Fruit fly (Drosophila melanogaster): Measurements from ENCODE around the gene santa-maria.

Gene santa-maria

DNA sequence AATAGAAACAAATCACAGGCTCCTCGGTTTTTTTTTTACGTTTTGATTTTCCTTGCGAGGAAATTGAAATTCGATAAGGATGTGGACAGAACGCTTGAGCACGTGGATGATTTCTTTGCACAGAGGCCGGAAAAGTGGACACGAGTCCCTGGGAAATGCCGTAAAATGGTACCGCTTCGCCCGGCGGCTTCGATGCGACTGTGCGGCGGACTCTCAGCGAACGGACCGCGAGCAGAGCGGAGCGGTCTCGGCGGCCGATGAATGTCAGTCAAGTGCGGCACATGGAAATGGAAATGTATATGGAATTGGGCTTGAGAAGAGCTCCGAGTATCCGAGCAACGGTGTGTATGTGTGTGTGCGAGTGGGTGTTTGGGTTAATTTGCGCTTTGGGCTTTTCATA, at the start of gene santa-maria:
TSS of gene santa-maria (minus strand) at position 279 of the 400 bp plus-strand sequence.
- no peak for TF ChIP-seq insv (optimal IDR thresholded peaks at IDR 0.05)

DNA sequence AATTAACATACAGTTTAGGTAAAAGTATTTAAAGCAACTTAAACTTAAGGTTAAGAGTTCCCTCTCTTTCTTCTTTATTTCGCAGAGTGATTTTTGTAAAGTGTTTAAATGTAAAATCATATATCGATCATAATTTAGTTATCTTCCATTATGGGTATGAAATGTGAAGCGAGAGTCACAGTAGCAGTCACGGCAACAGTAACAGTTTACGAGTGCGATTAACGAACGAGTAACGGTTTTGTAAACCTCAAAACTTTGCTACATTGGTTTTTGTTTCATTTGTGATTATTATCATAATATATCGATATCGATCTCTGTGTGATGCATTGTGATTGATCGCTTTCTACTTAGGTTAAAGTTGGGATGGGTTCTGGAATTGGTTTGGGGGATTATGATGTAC, 47.2 kb upstream of the santa-maria start:
- TF ChIP-seq psq (optimal IDR thresholded peaks at IDR 0.05) = no peak
- TF ChIP-seq Myc (optimal IDR thresholded peaks at IDR 0.05) = no peak
- TF ChIP-seq Sin3A (optimal IDR thresholded peaks at IDR 0.05) = no peak
- no peak for TF ChIP-seq ttk (optimal IDR thresholded peaks at IDR 0.05)
- TF ChIP-seq h (optimal IDR thresholded peaks at IDR 0.05) = no peak

DNA sequence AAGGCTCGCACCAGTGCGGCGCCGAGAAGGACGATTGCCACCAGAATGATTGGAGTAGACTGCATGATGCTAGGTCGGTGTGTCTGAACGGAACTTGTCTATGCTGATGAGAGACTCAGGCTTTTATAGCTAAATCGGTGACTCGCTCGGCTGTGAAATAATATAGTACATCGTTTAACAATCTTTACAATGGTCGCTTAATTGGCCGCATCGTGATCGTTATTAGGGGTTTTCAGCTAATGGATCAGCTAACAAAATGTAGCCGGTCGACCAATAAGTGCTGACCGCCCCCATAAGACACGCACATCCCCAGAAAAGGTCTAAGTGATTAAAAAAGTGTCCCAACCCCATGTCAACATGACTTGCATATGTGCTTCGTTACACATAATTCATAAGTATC, 46.2 kb upstream of the santa-maria start, which contains the start of gene Obp28a:
TSS of gene Obp28a (minus strand) at position 101 of the 400 bp plus-strand sequence.
- TF ChIP-seq Sin3A (optimal IDR thresholded peaks at IDR 0.05) = no peak
- no peak for TF ChIP-seq Myc (optimal IDR thresholded peaks at IDR 0.05)
- TF ChIP-seq insv (optimal IDR thresholded peaks at IDR 0.05) = no peak
- no peak for TF ChIP-seq h (optimal IDR thresholded peaks at IDR 0.05)

DNA sequence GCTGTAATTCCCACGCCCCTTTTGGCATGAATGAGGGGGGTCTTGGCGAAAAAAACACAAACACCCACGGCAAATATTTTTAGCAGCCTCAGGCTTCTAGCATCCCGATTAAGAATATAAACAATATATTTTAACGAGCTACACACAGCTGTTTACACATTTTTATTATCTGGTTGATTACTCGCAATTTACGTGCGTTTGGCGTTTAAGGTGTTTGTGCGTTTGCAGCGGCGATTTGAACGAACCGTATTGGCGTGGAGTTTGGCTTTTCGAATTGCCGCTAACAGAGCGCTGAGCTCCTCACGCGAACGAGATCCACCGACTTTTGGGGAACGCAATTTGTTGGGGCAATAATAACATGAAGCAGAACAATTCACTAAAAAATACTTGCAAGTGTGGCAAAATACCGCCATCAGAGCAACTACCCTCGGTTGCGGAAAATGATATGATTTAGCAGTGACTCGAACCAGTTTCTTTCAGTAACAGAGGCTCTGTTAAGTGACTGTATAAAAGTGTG, 45.0 kb upstream of the santa-maria start, which contains the start of gene Ziz:
TSS of gene Ziz (minus strand) at position 321 of the 517 bp plus-strand sequence.
- TF ChIP-seq psq (optimal IDR thresholded peaks at IDR 0.05) = no peak
- no peak for TF ChIP-seq h (optimal IDR thresholded peaks at IDR 0.05)
- TF ChIP-seq ttk (optimal IDR thresholded peaks at IDR 0.05) = no peak
- TF ChIP-seq Sin3A (optimal IDR thresholded peaks at IDR 0.05) = no peak
- TF ChIP-seq Myc (optimal IDR thresholded peaks at IDR 0.05) = no peak
- no peak for TF ChIP-seq insv (optimal IDR thresholded peaks at IDR 0.05)

DNA sequence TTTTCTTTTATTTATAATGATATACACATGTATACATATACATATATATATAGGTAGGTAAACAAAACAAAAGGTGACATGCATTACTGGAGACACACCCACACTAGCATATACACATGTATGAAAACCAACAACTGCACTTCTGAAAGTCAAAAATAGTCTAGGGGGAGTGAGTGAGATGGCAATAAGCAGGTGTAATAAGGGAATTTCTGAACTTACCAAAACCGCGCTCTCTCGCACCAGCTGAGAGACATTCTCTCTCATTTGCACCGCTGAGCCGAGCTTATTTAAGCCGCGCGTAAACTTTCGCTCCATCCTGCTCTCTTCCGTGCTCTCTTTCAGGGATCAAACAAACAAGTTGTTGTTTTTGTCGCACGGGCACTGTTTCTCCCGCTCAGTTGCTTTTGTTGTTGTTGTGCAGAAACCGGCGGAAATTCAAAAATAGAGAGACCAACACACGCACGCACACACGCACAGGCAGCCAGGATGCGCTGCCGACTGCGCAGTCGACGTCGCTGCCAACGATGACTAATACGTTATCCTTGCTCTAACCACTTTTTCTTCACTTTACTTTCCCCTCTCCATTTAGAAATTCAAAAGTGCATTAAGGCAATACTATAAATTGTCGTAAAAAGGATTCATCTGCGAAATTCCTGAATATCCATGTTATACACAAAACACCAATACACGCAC, 44.4 kb upstream of the santa-maria start:
- no peak for TF ChIP-seq insv (optimal IDR thresholded peaks at IDR 0.05)
- TF ChIP-seq Sin3A (optimal IDR thresholded peaks at IDR 0.05) = no peak
- TF ChIP-seq h (optimal IDR thresholded peaks at IDR 0.05) = no peak
- TF ChIP-seq psq (optimal IDR thresholded peaks at IDR 0.05) = no peak
- TF ChIP-seq ttk (optimal IDR thresholded peaks at IDR 0.05) = no peak
- TF ChIP-seq Myc (optimal IDR thresholded peaks at IDR 0.05) = no peak

DNA sequence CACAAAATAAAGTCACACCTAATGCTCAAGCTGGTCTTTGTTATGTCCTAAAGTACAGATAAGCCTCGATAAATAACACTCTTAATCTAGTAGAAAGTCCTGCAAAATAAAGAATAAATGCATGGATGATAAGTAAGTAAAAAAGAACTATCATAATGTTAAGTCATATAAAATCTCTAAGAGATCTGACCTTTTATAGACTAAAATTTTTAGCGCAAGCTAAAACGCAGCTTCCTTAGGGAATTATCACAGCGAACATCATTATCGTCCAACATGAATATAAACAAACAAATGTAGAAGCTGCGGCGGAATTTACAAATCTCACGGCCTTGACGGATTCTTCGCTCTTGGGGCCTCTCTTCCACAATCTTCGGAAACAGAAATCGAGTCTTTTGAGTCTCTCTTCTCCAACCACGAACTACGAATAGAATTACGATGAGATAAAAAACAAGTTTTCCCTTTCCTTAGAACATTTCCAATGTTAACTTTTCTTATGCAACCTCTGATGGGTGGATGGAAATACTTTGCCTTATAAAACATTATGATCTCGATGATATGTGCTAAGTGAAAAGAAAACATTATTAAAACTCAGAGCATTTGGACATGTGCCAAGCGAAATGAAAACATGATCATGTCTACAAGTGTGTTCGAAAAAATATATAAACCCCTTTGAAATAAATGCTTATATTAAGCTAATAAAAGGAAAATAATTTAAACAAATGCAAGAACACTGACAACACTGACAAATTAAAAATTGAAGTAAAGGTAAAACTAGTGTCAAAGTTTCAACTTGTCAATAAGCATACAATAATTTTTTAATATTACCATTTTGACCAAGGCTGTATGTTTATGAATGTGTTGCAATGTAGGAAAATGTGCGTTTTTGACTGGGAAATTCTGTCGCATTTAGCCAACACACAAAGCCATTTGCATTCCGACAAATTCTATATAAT, 43.6 kb upstream of the santa-maria start:
- no peak for TF ChIP-seq Myc (optimal IDR thresholded peaks at IDR 0.05)
- no peak for TF ChIP-seq insv (optimal IDR thresholded peaks at IDR 0.05)
- no peak for TF ChIP-seq psq (optimal IDR thresholded peaks at IDR 0.05)
- no peak for TF ChIP-seq h (optimal IDR thresholded peaks at IDR 0.05)
- no peak for TF ChIP-seq Sin3A (optimal IDR thresholded peaks at IDR 0.05)
- TF ChIP-seq ttk (optimal IDR thresholded peaks at IDR 0.05) = no peak

DNA sequence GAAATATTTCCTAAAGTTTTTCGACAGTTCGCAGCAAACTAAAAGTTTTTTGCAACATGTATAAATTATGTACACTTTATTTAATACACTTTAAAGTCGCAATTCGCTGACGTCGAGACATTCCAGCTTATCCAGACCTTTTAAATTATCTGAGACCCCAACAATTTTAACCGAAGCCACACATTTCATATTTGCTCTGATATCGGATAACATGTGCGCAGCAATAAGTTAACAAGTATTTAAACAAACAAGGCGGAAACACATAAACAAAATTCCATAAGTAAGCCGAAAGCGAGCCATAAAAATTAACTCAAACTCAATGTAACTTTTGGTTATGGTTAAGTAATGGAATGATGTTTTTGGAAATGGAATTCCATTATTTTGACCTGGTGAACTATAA, 42.4 kb upstream of the santa-maria start:
- no peak for TF ChIP-seq Myc (optimal IDR thresholded peaks at IDR 0.05)
- no peak for TF ChIP-seq insv (optimal IDR thresholded peaks at IDR 0.05)
- TF ChIP-seq Sin3A (optimal IDR thresholded peaks at IDR 0.05) = no peak
- TF ChIP-seq ttk (optimal IDR thresholded peaks at IDR 0.05) = no peak
- TF ChIP-seq h (optimal IDR thresholded peaks at IDR 0.05) = no peak
- no peak for TF ChIP-seq psq (optimal IDR thresholded peaks at IDR 0.05)

DNA sequence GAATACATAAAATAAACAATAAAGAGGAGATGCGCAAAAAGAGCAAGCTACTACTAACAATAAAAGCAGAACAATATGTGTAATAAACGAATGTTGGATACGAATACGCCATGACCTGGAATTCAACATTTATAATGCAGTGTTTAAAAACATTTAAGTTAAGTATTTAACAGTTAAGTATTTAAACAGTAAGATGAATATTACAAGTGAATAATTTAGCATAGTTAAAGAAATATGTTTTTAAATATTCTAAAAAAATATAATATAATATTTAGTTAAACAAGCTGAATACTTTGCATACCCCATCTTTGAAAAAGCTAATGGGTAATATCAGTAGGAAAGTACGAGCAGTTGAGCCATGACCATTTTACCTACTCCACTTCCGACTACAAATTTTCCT, 41.5 kb upstream of the santa-maria start:
- TF ChIP-seq psq (optimal IDR thresholded peaks at IDR 0.05) (no peak), insv (optimal IDR thresholded peaks at IDR 0.05) (no peak), ttk (optimal IDR thresholded peaks at IDR 0.05) (no peak), h (optimal IDR thresholded peaks at IDR 0.05) (no peak), Myc (optimal IDR thresholded peaks at IDR 0.05) (no peak), Sin3A (optimal IDR thresholded peaks at IDR 0.05) (no peak)

DNA sequence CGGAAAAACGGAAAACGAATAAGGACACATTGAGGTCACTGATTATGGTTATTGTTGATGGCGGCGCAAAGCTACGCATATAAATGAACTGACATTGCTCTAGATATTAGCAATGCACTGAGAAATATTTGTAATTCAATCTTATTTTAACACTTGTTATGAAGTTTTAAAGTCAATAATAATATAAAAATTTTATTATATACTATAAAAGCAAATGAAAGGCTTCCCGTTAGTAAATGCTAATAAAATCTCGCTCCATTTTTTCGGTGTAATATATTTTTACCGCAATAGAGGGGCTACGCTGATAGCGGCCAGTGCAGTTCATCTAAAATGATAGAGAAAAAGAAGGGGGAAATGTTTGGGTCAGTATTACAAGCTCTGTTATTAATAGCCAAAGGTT, 40.9 kb upstream of the santa-maria start:
- TF ChIP-seq Sin3A (optimal IDR thresholded peaks at IDR 0.05) = no peak
- TF ChIP-seq psq (optimal IDR thresholded peaks at IDR 0.05) = no peak
- no peak for TF ChIP-seq insv (optimal IDR thresholded peaks at IDR 0.05)
- TF ChIP-seq ttk (optimal IDR thresholded peaks at IDR 0.05) = no peak
- no peak for TF ChIP-seq h (optimal IDR thresholded peaks at IDR 0.05)
- TF ChIP-seq Myc (optimal IDR thresholded peaks at IDR 0.05) = no peak

DNA sequence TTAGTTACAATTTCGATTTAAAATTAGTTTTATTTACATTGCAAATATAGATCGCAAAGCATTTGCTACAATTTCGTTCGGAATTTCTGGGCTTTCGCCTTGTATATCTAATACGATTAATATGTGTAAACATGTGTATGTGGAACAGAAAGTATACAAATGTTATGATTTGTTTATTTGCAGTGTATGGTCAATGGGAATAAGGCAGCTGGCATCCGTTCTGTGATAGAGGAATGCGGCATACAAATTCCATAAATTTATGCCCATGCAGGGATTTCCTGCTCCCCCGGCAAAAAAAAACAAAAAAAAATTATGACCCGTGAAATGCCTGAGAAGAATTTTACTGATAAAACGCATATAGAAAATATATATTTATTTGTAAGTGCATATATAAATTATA, 35.2 kb upstream of the santa-maria start:
- no peak for TF ChIP-seq insv (optimal IDR thresholded peaks at IDR 0.05)
- no peak for TF ChIP-seq Sin3A (optimal IDR thresholded peaks at IDR 0.05)
- no peak for TF ChIP-seq Myc (optimal IDR thresholded peaks at IDR 0.05)
- TF ChIP-seq ttk (optimal IDR thresholded peaks at IDR 0.05) = no peak
- TF ChIP-seq psq (optimal IDR thresholded peaks at IDR 0.05) = no peak
- no peak for TF ChIP-seq h (optimal IDR thresholded peaks at IDR 0.05)

DNA sequence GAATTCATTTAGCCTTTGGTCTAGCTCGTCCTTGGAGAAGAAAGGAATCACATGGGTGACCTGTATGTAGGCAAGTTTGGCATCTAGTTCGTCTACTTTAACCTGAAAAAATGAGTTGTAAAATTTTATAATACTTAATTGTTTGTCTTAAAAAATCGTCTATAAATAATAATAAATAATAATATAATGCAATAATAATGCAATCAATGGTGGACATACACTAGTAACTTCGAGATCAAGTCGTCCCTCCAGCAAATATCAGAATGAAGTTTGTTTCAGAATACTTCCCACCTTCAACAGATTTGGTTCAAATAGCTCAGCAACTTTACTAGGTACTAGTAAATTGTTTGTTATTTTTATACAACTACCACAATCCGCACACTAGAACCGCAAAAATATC, 23.4 kb upstream of the santa-maria start, which contains the start of gene CG6441:
TSS of gene CG6441 (plus strand) at position 301 of the 400 bp plus-strand sequence.
- TF ChIP-seq h (optimal IDR thresholded peaks at IDR 0.05) (no peak), Myc (optimal IDR thresholded peaks at IDR 0.05) (no peak), Sin3A (optimal IDR thresholded peaks at IDR 0.05) (no peak), psq (optimal IDR thresholded peaks at IDR 0.05) (no peak), ttk (optimal IDR thresholded peaks at IDR 0.05) (no peak), insv (optimal IDR thresholded peaks at IDR 0.05) (no peak)

DNA sequence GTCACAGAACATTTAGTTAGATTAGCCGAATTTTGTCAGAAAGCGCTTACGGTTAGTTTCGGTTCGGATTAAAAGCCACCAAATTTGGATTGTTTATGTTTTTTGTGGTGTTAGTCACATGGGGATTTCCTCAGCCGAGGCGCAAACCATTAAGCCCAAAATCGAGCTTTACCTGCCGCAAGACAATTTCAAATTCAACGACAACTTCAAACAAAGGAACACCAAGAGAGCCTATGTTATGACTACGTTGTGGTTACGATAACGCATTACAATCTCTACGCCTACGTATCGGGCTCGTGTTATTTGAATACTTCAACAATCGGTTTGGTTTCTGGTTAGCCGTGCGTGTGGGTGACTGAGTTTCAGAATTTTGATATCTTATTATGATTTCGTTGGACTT, 22.2 kb upstream of the santa-maria start:
- TF ChIP-seq ttk (optimal IDR thresholded peaks at IDR 0.05) (no peak), h (optimal IDR thresholded peaks at IDR 0.05) (no peak), psq (optimal IDR thresholded peaks at IDR 0.05) (no peak), Sin3A (optimal IDR thresholded peaks at IDR 0.05) (no peak), Myc (optimal IDR thresholded peaks at IDR 0.05) (no peak), insv (optimal IDR thresholded peaks at IDR 0.05) (no peak)

Measured in Kc167 (cell line).